Worm (Caenorhabditis elegans): ENCODE results near the gene gst-32.

gst-32 gene

ce11 chrII:15165681-15166235 is 12.6 kb downstream of the gst-32 start, which contains the start of gene gst-27 (continued):
- peak; percentile 87 for TF ChIP-seq lir-3 (tag; optimal IDR thresholded peaks at IDR 0.05; ENCODE audit: poor library complexity)
- peak; percentile 76 for TF ChIP-seq tbx-2 (tag; optimal IDR thresholded peaks at IDR 0.05)
- TF ChIP-seq swsn-7 (tag; optimal IDR thresholded peaks at IDR 0.05): peak; percentile 86
- TF ChIP-seq hlh-17 (GFP tag; optimal IDR thresholded peaks at IDR 0.05; ENCODE audit: borderline replicate concordance): no peak
- no peak for TF ChIP-seq nhr-237 (tag; optimal IDR thresholded peaks at IDR 0.05)
- peak; percentile 87 for TF ChIP-seq lin-14 (GFP tag; optimal IDR thresholded peaks at IDR 0.05)
- no peak for TF ChIP-seq mef-2 (tag; optimal IDR thresholded peaks at IDR 0.05)
- peak; percentile 70 for TF ChIP-seq fkh-8 (tag; optimal IDR thresholded peaks at IDR 0.05)
- no peak for TF ChIP-seq sup-37 (GFP tag; optimal IDR thresholded peaks at IDR 0.05)
- TF ChIP-seq egl-27 (tag; optimal IDR thresholded peaks at IDR 0.05): peak; percentile 5 to 49
- TF ChIP-seq unc-86 (tag; optimal IDR thresholded peaks at IDR 0.05): peak; percentile 49
- peak; percentile 62 for TF ChIP-seq ceh-8 (GFP tag; optimal IDR thresholded peaks at IDR 0.05)
- peak; percentile 79 for TF ChIP-seq snpc-4 (tag; optimal IDR thresholded peaks at IDR 0.05)
- peak; percentile 53 for TF ChIP-seq ceh-88 (GFP tag; IDR thresholded peaks at IDR 0.05)
- TF ChIP-seq aha-1 (tag; optimal IDR thresholded peaks at IDR 0.05): no peak
- peak; percentile 59 for TF ChIP-seq aly-2 (tag; optimal IDR thresholded peaks at IDR 0.05)
- TF ChIP-seq elt-2 (tag; optimal IDR thresholded peaks at IDR 0.05): peak; percentile 55
- TF ChIP-seq mep-1 (tag; optimal IDR thresholded peaks at IDR 0.05): peak; percentile 92
- no peak for TF ChIP-seq ets-5 (GFP tag; IDR thresholded peaks at IDR 0.05)
- TF ChIP-seq C16A3.4 (tag; optimal IDR thresholded peaks at IDR 0.05): peak; percentile 92
- peak; percentile 60 for TF ChIP-seq jun-1 (tag; optimal IDR thresholded peaks at IDR 0.05)
- TF ChIP-seq nhr-85 (tag): peak; percentile 67
- TF ChIP-seq efl-3 (GFP tag; optimal IDR thresholded peaks at IDR 0.05): peak; percentile 42
- peak; percentile 18 for TF ChIP-seq nhr-11 (tag; optimal IDR thresholded peaks at IDR 0.05)
- TF ChIP-seq grh-1 (GFP tag; IDR thresholded peaks at IDR 0.05): peak; percentile 52; the same call in 1 of the 2 replicates
- TF ChIP-seq rnt-1 (tag; optimal IDR thresholded peaks at IDR 0.05): peak; percentile 89
- TF ChIP-seq ztf-4 (tag; optimal IDR thresholded peaks at IDR 0.05): peak; percentile 45
- no peak for TF ChIP-seq ces-1 (GFP tag; optimal IDR thresholded peaks at IDR 0.05)
- peak; percentile 65 for TF ChIP-seq irx-1 (tag; optimal IDR thresholded peaks at IDR 0.05)
- no peak for TF ChIP-seq nhr-12 (tag; optimal IDR thresholded peaks at IDR 0.05)
- TF ChIP-seq blmp-1 (tag; optimal IDR thresholded peaks at IDR 0.05): peak; percentile 24
- no peak for TF ChIP-seq lin-15B (tag; optimal IDR thresholded peaks at IDR 0.05)
- TF ChIP-seq alr-1 (tag; optimal IDR thresholded peaks at IDR 0.05; ENCODE audit: borderline replicate concordance): no peak
- peak; percentile 47 for TF ChIP-seq F16B12.6 (tag; optimal IDR thresholded peaks at IDR 0.05)
- peak in 4 of 6 experiments; percentile 13 to 80 (median 60) for TF ChIP-seq elt-3 (tag; optimal IDR thresholded peaks at IDR 0.05)
- peak; percentile 4 for TF ChIP-seq fkh-10 (GFP tag; optimal IDR thresholded peaks at IDR 0.05)
- TF ChIP-seq nhr-20 (tag; optimal IDR thresholded peaks at IDR 0.05): peak; percentile 89
- TF ChIP-seq dpl-1 (GFP tag; optimal IDR thresholded peaks at IDR 0.05): peak; percentile 59 to 74 (median 67)
- TF ChIP-seq efl-1 (optimal IDR thresholded peaks at IDR 0.05): peak; percentile 72 to 80
- peak; percentile 71 to 95 for TF ChIP-seq efl-1 (GFP tag; optimal IDR thresholded peaks at IDR 0.05 in 1 of 2)
- peak; percentile 73 for TF ChIP-seq nhr-76 (tag; optimal IDR thresholded peaks at IDR 0.05)
- no peak for TF ChIP-seq lin-39 (tag; optimal IDR thresholded peaks at IDR 0.05)
- peak; percentile 64 for TF ChIP-seq pax-3 (tag; optimal IDR thresholded peaks at IDR 0.05)
- TF ChIP-seq lin-35 (GFP tag; optimal IDR thresholded peaks at IDR 0.05): peak; percentile 80 to 90
- TF ChIP-seq hpl-2 (GFP tag; optimal IDR thresholded peaks at IDR 0.05): peak; percentile 32
- TF ChIP-seq tlp-1 (tag; optimal IDR thresholded peaks at IDR 0.05): no peak
- peak; percentile 90 for TF ChIP-seq nhr-47 (tag; optimal IDR thresholded peaks at IDR 0.05)
- no peak for TF ChIP-seq zag-1 (tag; optimal IDR thresholded peaks at IDR 0.05)
- TF ChIP-seq C04F5.9 (tag; optimal IDR thresholded peaks at IDR 0.05): peak; percentile 57
- TF ChIP-seq Y116A8C.19 (tag; optimal IDR thresholded peaks at IDR 0.05; ENCODE audit: borderline replicate concordance): no peak
- TF ChIP-seq nhr-84 (tag; optimal IDR thresholded peaks at IDR 0.05): no peak
- TF ChIP-seq fkh-4 (tag; optimal IDR thresholded peaks at IDR 0.05; ENCODE audit: borderline replicate concordance): no peak
- TF ChIP-seq C34B4.2 (tag; optimal IDR thresholded peaks at IDR 0.05): no peak

Measured in whole organism, L1 larva.